Worm (Caenorhabditis elegans): ENCODE measurements around the gene Y39A3CL.4.

Y39A3CL.4 gene

DNA sequence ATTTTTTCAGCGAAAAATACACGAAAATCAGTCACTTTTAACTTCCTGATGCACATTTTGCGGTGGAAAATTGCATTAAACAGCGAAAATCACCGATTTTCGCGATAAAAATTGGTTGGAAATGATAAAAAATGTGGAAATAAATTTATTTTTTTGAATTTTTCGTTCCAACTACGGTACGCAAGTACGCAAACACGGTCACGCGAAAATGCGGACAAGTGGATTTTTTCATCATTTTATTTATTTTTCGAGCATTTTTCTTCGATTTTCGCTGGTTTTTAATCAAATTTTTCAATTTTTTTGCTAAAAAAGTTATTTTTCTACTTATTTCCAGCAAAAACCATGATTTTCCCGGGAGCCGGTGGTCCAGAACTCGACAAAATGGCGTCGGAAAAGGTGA, 401 bp downstream of the Y39A3CL.4 start, which contains the start of gene Y39A3CL.3 (continued):
- TF ChIP-seq mdl-1 (tag; optimal IDR thresholded peaks at IDR 0.05) = no peak
- TF ChIP-seq zag-1 (tag; optimal IDR thresholded peaks at IDR 0.05) = no peak

DNA sequence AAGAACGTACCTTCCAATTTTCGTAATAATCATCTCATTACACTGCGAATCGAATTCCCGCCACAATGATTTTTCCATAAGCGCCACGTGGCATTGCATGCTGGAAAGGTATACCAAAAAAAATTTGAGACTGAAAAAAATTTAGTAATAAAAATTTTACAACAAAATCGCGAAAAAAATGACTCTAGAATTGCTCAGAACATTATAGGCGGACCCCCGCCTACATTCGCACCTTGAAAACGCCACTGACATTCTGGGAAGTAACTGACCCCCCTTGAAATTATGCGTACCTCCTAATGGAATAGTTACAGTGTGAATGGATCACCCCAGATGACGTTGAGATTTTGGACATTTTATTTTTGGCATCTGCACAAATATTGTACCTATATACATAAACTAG, 7.9 kb downstream of the Y39A3CL.4 start, which contains the start of gene tbx-43:
TSS of gene tbx-43 (minus strand) at position 101 of the 400 bp plus-strand sequence.
- no peak for TF ChIP-seq pqm-1 (tag; optimal IDR thresholded peaks at IDR 0.05)
- no peak for TF ChIP-seq fos-1 (tag; optimal IDR thresholded peaks at IDR 0.05)
- peak; percentile 25 for TF ChIP-seq aha-1 (tag)
- no peak for TF ChIP-seq cey-2 (tag; optimal IDR thresholded peaks at IDR 0.05; ENCODE audit: borderline replicate concordance, insufficient read depth)
- TF ChIP-seq ztf-7 (tag; optimal IDR thresholded peaks at IDR 0.05) = no peak
- TF ChIP-seq Y75B8A.6 (GFP tag; IDR thresholded peaks at IDR 0.05) = no peak

DNA sequence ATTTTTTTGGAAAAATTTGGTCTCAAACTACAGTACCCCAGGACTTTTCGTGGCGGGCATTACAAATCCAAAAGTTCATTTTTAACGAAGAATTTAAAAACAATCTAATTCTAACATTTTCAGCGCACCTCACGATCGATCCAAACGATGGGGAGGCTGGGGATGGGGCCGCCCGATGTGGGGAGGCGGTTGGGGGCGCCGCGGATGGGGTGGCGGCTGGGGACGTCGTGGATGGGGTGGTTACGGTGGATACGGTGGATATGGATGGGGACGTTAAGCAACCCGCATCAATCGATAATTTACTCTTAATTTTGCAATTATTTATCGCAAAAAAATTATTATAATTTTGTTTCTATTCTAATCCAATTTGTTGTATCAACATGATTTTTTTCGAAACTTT, 13.4 kb downstream of the Y39A3CL.4 start:
- TF ChIP-seq fkh-10 (GFP tag; optimal IDR thresholded peaks at IDR 0.05) = no peak
- no peak for TF ChIP-seq jun-1 (tag; optimal IDR thresholded peaks at IDR 0.05)
- TF ChIP-seq ama-1 (optimal IDR thresholded peaks at IDR 0.05) = no peak
- no peak for TF ChIP-seq snpc-1.2 (GFP tag; IDR thresholded peaks at IDR 0.05)
- TF ChIP-seq set-16 (GFP tag; IDR thresholded peaks at IDR 0.05) = peak; percentile 82

ce11 chrIII:1763222-1763621, 14.6 kb downstream of the Y39A3CL.4 start, which contains the start of gene cnc-6:
Gene cnc-6, plus strand, starts transcription at chrIII:1763522.
- TF ChIP-seq aha-1 (tag) (peak; percentile 17), cey-2 (tag; optimal IDR thresholded peaks at IDR 0.05; ENCODE audit: borderline replicate concordance, insufficient read depth) (no peak), hlh-30 (tag; optimal IDR thresholded peaks at IDR 0.05; ENCODE audit: insufficient read depth) (no peak)

DNA sequence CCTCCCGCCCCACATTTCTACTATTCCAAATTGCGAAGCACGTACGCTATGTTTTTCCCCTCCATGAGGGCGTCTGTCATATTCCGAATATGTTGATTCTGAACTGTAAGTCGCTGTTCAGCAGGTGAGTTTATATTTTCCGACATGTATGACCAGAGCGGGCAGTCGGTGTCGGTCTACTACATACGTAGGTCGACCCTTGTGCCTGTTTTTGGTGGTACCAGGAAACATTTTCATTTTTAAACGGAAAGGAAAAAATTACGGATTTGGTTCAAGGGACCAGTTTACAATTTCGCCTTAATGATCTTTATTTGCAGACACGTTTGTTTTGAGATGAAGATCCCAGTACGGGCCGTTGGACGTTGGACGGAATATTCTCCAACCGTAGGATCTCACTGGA, 19.2 kb downstream of the Y39A3CL.4 start, which contains the start of gene Y46E12A.2:
TSS of gene Y46E12A.2 (plus strand) at position 301 of the 400 bp plus-strand sequence.
- TF ChIP-seq madf-5 (GFP tag; IDR thresholded peaks at IDR 0.05) (no peak), zag-1 (tag; optimal IDR thresholded peaks at IDR 0.05) (no peak), F10B5.3 (tag; optimal IDR thresholded peaks at IDR 0.05) (no peak)

DNA sequence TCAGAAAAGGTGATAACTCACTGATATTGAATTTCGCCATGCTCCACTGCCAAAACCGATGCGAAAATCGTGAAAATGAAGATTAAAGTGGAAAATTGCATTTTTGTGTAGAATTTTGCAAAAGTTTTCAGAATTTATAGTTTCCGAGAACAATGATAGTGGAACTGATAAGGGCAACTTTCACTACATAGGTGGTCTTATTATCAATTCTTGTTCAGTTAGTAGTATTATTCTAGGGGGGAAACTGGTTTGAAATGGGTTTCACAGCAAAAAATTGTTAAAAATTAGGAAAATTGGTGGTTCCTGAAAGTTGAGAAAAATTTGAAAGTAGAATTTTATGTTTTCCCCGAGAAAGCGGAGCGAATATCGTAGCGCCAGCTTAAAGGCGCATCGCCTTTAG, 19.7 kb downstream of the Y39A3CL.4 start, which contains the start of gene Y46E12A.5:
TSS of gene Y46E12A.5 (minus strand) at position 101 of the 400 bp plus-strand sequence.
- TF ChIP-seq saeg-2 (GFP tag; IDR thresholded peaks at IDR 0.05) (no peak), unc-62 (GFP tag; optimal IDR thresholded peaks at IDR 0.05 in 1 of 2) (peak in 1 of 2 experiments; percentile 29), unc-62 (tag; optimal IDR thresholded peaks at IDR 0.05) (no peak)

ce11 chrIII:1754842-1755241, 23.0 kb downstream of the Y39A3CL.4 start, which contains the start of gene Y46E12A.3:
Gene Y46E12A.3, minus strand, starts transcription at chrIII:1754942.
- TF ChIP-seq D1046.2 (GFP tag; IDR thresholded peaks at IDR 0.05) (no peak), nhr-25 (tag; optimal IDR thresholded peaks at IDR 0.05; ENCODE audit: borderline replicate concordance, insufficient read depth) (no peak), aha-1 (tag) (no peak), pqm-1 (tag; optimal IDR thresholded peaks at IDR 0.05) (no peak)

ce11 chrIII:1745450-1746127, 32.3 kb downstream of the Y39A3CL.4 start:
- TF ChIP-seq vab-7 (GFP tag; IDR thresholded peaks at IDR 0.05) (no peak), dmd-6 (GFP tag; IDR thresholded peaks at IDR 0.05) (no peak), spr-1 (tag; optimal IDR thresholded peaks at IDR 0.05) (no peak), hlh-30 (tag; optimal IDR thresholded peaks at IDR 0.05; ENCODE audit: insufficient read depth) (peak; percentile 34), lsy-2 (tag; optimal IDR thresholded peaks at IDR 0.05) (peak in 1 of 2 experiments; percentile 7), unc-62 (GFP tag; optimal IDR thresholded peaks at IDR 0.05 in 1 of 2) (peak in 1 of 2 experiments; percentile 64), unc-62 (tag; optimal IDR thresholded peaks at IDR 0.05) (no peak), unc-130 (GFP tag; optimal IDR thresholded peaks at IDR 0.05) (no peak), ces-1 (GFP tag; optimal IDR thresholded peaks at IDR 0.05) (peak; percentile 86), aha-1 (tag) (peak; percentile 5), ctbp-1 (GFP tag; IDR thresholded peaks at IDR 0.05) (0 out of 2 replicates have a peak, but pooled peaks have one; percentile 24), fkh-10 (GFP tag; optimal IDR thresholded peaks at IDR 0.05) (peak; percentile 45), lin-39 (tag; optimal IDR thresholded peaks at IDR 0.05) (no peak)

Measured in whole organism, L4 larva.